Fruit fly (Drosophila melanogaster): ENCODE measurements around the gene Cpr72Ec.

Gene Cpr72Ec

dm6 chr3L:16410234-16411119 lies 43.3 kb upstream of the Cpr72Ec start (continued):
- TF ChIP-seq Sox102F (GFP tag; optimal IDR thresholded peaks at IDR 0.05) (peak; percentile 90), achi (GFP tag; optimal IDR thresholded peaks at IDR 0.05) (peak; percentile 85), CG6808 (GFP tag; optimal IDR thresholded peaks at IDR 0.05) (peak; percentile 90), lz (GFP tag; optimal IDR thresholded peaks at IDR 0.05) (peak; percentile 85), CG8319 (GFP tag; optimal IDR thresholded peaks at IDR 0.05) (peak; percentile 43), Lpt (GFP tag; optimal IDR thresholded peaks at IDR 0.05) (peak; percentile 85), CG6854 (GFP tag; optimal IDR thresholded peaks at IDR 0.05) (peak; percentile 59), CG11902 (GFP tag; optimal IDR thresholded peaks at IDR 0.05) (peak; percentile 69), esn (GFP tag; optimal IDR thresholded peaks at IDR 0.05) (peak; percentile 91), CG6276 (GFP tag; optimal IDR thresholded peaks at IDR 0.05) (peak; percentile 71), fd85E (GFP tag; optimal IDR thresholded peaks at IDR 0.05) (peak; percentile 47), Hr39 (GFP tag; optimal IDR thresholded peaks at IDR 0.05) (peak; percentile 92), CG10631 (GFP tag; optimal IDR thresholded peaks at IDR 0.05) (peak; percentile 85), Hr4 (GFP tag; optimal IDR thresholded peaks at IDR 0.05) (peak; percentile 92), fkh (GFP tag; optimal IDR thresholded peaks at IDR 0.05) (no peak), Eip75B (GFP tag; optimal IDR thresholded peaks at IDR 0.05) (peak; percentile 84), CG34406 (GFP tag; optimal IDR thresholded peaks at IDR 0.05) (peak; percentile 83), cyc (GFP tag; optimal IDR thresholded peaks at IDR 0.05) (peak; percentile 90), salr (GFP tag; optimal IDR thresholded peaks at IDR 0.05) (peak; percentile 78 to 79), Hr38 (GFP tag; optimal IDR thresholded peaks at IDR 0.05) (no peak), OdsH (GFP tag; optimal IDR thresholded peaks at IDR 0.05) (peak; percentile 80), Sox15 (GFP tag; optimal IDR thresholded peaks at IDR 0.05) (peak; percentile 70), CG32006 (GFP tag; optimal IDR thresholded peaks at IDR 0.05) (peak; percentile 89), CG31627 (GFP tag; optimal IDR thresholded peaks at IDR 0.05) (peak; percentile 91)

- no peak for TF ChIP-seq lz (GFP tag; optimal IDR thresholded peaks at IDR 0.05)
- TF ChIP-seq Blimp-1 (GFP tag; optimal IDR thresholded peaks at IDR 0.05): no peak
- peak; percentile 97 for TF ChIP-seq svp (GFP tag)
These were observed 42.5 kb upstream of the Cpr72Ec start for dm6 chr3L:16409440-16410233.

- TF ChIP-seq Sox15 (GFP tag; optimal IDR thresholded peaks at IDR 0.05) (peak; percentile 24), CG8319 (GFP tag; optimal IDR thresholded peaks at IDR 0.05) (no peak), fd59A (GFP tag; optimal IDR thresholded peaks at IDR 0.05) (peak; percentile 57), CG7368 (GFP tag; optimal IDR thresholded peaks at IDR 0.05) (peak; percentile 54), CG32006 (GFP tag; optimal IDR thresholded peaks at IDR 0.05) (peak; percentile 78), net (GFP tag; optimal IDR thresholded peaks at IDR 0.05) (peak; percentile 67), achi (GFP tag; optimal IDR thresholded peaks at IDR 0.05) (peak; percentile 8), CG10669 (GFP tag; optimal IDR thresholded peaks at IDR 0.05) (peak; percentile 63), CG6792 (GFP tag; optimal IDR thresholded peaks at IDR 0.05) (peak; percentile 56), Sox14 (GFP tag; optimal IDR thresholded peaks at IDR 0.05) (peak; percentile 79), CG8632 (GFP tag; optimal IDR thresholded peaks at IDR 0.05) (peak; percentile 42), dac (GFP tag; optimal IDR thresholded peaks at IDR 0.05) (no peak), CG34406 (GFP tag; optimal IDR thresholded peaks at IDR 0.05) (peak; percentile 41), fd85E (GFP tag; optimal IDR thresholded peaks at IDR 0.05) (no peak), CG6854 (GFP tag; optimal IDR thresholded peaks at IDR 0.05) (peak; percentile 63), CG8119 (GFP tag; IDR thresholded peaks at IDR 0.05) (peak; percentile 77), Blimp-1 (GFP tag; optimal IDR thresholded peaks at IDR 0.05) (peak; percentile 37), CG6808 (GFP tag; optimal IDR thresholded peaks at IDR 0.05) (peak; percentile 61), acj6 (GFP tag; optimal IDR thresholded peaks at IDR 0.05) (peak; percentile 58), Smox (GFP tag; optimal IDR thresholded peaks at IDR 0.05) (peak; percentile 57), OdsH (GFP tag; optimal IDR thresholded peaks at IDR 0.05) (peak; percentile 58), Eip75B (GFP tag; optimal IDR thresholded peaks at IDR 0.05) (peak; percentile 56), Ets96B (tag; optimal IDR thresholded peaks at IDR 0.05) (peak; percentile 49), CG15336 (GFP tag; IDR thresholded peaks at IDR 0.05) (peak; percentile 40), Ets21C (GFP tag; optimal IDR thresholded peaks at IDR 0.05) (peak; percentile 32), CG11294 (GFP tag; IDR thresholded peaks at IDR 0.05) (peak; percentile 58; the same call in 1 of the 2 replicates), lz (GFP tag; optimal IDR thresholded peaks at IDR 0.05) (peak; percentile 64)
These were observed 41.7 kb upstream of the Cpr72Ec start for dm6 chr3L:16408609-16409439.
